Fruit fly (Drosophila melanogaster): ENCODE results near the gene Pkc98E.

Gene Pkc98E

DNA sequence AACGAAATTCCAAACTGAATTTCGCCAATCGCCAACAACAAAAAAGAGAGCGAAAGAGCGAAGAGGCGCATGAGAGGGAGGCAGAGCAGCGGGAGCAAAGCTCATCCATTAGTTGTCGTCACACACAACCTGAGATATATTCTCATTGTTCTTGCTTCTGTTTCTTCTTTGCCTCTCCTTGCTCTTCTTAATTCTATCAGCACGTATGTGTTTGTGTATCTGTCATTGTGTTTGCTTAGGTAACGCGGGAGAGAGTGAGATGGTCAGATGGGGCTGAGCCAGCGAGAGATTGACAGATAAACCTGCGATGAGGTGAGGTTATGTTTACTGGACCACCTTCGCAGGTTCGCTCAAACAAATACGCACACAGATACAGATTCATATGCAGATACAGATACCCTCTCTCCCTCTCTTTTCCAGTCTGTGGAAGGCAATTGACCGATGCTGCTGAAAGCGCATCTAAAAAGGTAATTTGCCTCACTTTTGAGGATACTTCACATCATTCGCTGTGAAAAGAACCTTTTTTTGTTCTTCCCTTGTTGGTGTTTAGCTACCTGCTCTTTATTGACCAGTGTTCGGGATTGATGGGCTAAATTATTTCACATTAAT lies 35.1 kb downstream of the Pkc98E start (continued):
- no peak for TF ChIP-seq CG4318 (GFP tag; optimal IDR thresholded peaks at IDR 0.05)
- peak; percentile 95 for TF ChIP-seq svp (GFP tag)
- TF ChIP-seq CG6792 (GFP tag; optimal IDR thresholded peaks at IDR 0.05): no peak
- TF ChIP-seq Eip93F (GFP tag; optimal IDR thresholded peaks at IDR 0.05): no peak
- TF ChIP-seq CG6808 (GFP tag; optimal IDR thresholded peaks at IDR 0.05): peak; percentile 57
- peak; percentile 27 for TF ChIP-seq CG1621 (tag; optimal IDR thresholded peaks at IDR 0.05)
- TF ChIP-seq CG8319 (GFP tag; optimal IDR thresholded peaks at IDR 0.05): no peak
- TF ChIP-seq lz (GFP tag; optimal IDR thresholded peaks at IDR 0.05): no peak
- peak; percentile 57 for TF ChIP-seq CG9139 (GFP tag; optimal IDR thresholded peaks at IDR 0.05)
- TF ChIP-seq CG3032 (tag; optimal IDR thresholded peaks at IDR 0.05): peak; percentile 25
- TF ChIP-seq CG11294 (GFP tag; IDR thresholded peaks at IDR 0.05): no peak
- TF ChIP-seq CG10631 (GFP tag; optimal IDR thresholded peaks at IDR 0.05): no peak
- TF ChIP-seq CG6276 (GFP tag; optimal IDR thresholded peaks at IDR 0.05): peak; percentile 15
- no peak for TF ChIP-seq acj6 (GFP tag; optimal IDR thresholded peaks at IDR 0.05)

dm6 chr3R:29075631-29076398 lies 36.9 kb downstream of the Pkc98E start:
- TF ChIP-seq svp (GFP tag) (peak; percentile 84), fkh (GFP tag; optimal IDR thresholded peaks at IDR 0.05) (no peak), Sox15 (GFP tag; optimal IDR thresholded peaks at IDR 0.05) (no peak), CG11294 (GFP tag; IDR thresholded peaks at IDR 0.05) (no peak), CG11902 (GFP tag; optimal IDR thresholded peaks at IDR 0.05) (no peak), acj6 (GFP tag; optimal IDR thresholded peaks at IDR 0.05) (peak; percentile 8), Sox102F (GFP tag; optimal IDR thresholded peaks at IDR 0.05) (peak; percentile 43), vri (GFP tag; optimal IDR thresholded peaks at IDR 0.05) (peak; percentile 84), CG9139 (GFP tag; optimal IDR thresholded peaks at IDR 0.05) (peak; percentile 13), CG6854 (GFP tag; optimal IDR thresholded peaks at IDR 0.05) (peak; percentile 41), Met (GFP tag; optimal IDR thresholded peaks at IDR 0.05) (peak; percentile 71), salr (GFP tag; optimal IDR thresholded peaks at IDR 0.05) (no peak), fd85E (GFP tag; optimal IDR thresholded peaks at IDR 0.05) (no peak), Hr38 (GFP tag; optimal IDR thresholded peaks at IDR 0.05) (no peak), dsx (GFP tag; optimal IDR thresholded peaks at IDR 0.05; ENCODE audit: poor library complexity, severe bottlenecking) (peak; percentile 17), Hr4 (GFP tag; optimal IDR thresholded peaks at IDR 0.05) (peak; percentile 9), CG10669 (GFP tag; optimal IDR thresholded peaks at IDR 0.05) (peak; percentile 15), OdsH (GFP tag; optimal IDR thresholded peaks at IDR 0.05) (no peak), pdm3 (GFP tag; optimal IDR thresholded peaks at IDR 0.05) (no peak), Eip75B (GFP tag; optimal IDR thresholded peaks at IDR 0.05) (peak; percentile 39), CG1621 (tag; optimal IDR thresholded peaks at IDR 0.05) (no peak), cyc (GFP tag; optimal IDR thresholded peaks at IDR 0.05) (peak; percentile 21), Gug (GFP tag; IDR thresholded peaks at IDR 0.05) (no peak), CG4318 (GFP tag; optimal IDR thresholded peaks at IDR 0.05) (no peak), CG6808 (GFP tag; optimal IDR thresholded peaks at IDR 0.05) (peak; percentile 7), CG3032 (tag; optimal IDR thresholded peaks at IDR 0.05) (peak; percentile 24), spab (GFP tag; optimal IDR thresholded peaks at IDR 0.05) (peak; percentile 25), net (GFP tag; optimal IDR thresholded peaks at IDR 0.05) (no peak), CG32006 (GFP tag; optimal IDR thresholded peaks at IDR 0.05) (peak; percentile 39), Ets21C (GFP tag; optimal IDR thresholded peaks at IDR 0.05) (peak; percentile 9), CG6276 (GFP tag; optimal IDR thresholded peaks at IDR 0.05) (peak; percentile 8), CG11762 (GFP tag; optimal IDR thresholded peaks at IDR 0.05; ENCODE audit: insufficient read depth) (no peak), CG15336 (GFP tag; IDR thresholded peaks at IDR 0.05) (0 out of 2 replicates have a peak, but pooled peaks have one; percentile 18), Blimp-1 (GFP tag; optimal IDR thresholded peaks at IDR 0.05) (no peak), Lpt (GFP tag; optimal IDR thresholded peaks at IDR 0.05) (no peak), Eip78C (GFP tag) (peak; percentile 80), esn (GFP tag; optimal IDR thresholded peaks at IDR 0.05) (peak; percentile 65), CG8319 (GFP tag; optimal IDR thresholded peaks at IDR 0.05) (no peak), fd59A (GFP tag; optimal IDR thresholded peaks at IDR 0.05) (peak; percentile 15), Smox (GFP tag; optimal IDR thresholded peaks at IDR 0.05) (peak; percentile 38), lz (GFP tag; optimal IDR thresholded peaks at IDR 0.05) (peak; percentile 42), Ets96B (tag; optimal IDR thresholded peaks at IDR 0.05) (peak; percentile 32), Hr39 (GFP tag; optimal IDR thresholded peaks at IDR 0.05) (peak; percentile 66)
